Fruit fly (Drosophila melanogaster) whole organism, embryonic: ENCODE data around the gene Rpn12.
A peak's percentile ranks its signal among the peaks of the same experiment; 100 is the strongest.

Experiments
- Asciz ChIP-seq: fragments of 200-800 bp; sonication (Bioruptor generic); optimal IDR thresholded peaks from 2 replicates; lab custom pipeline; 2017; ENCODE audit warnings: missing biosample characterization, mild to moderate bottlenecking, missing genetic modification characterization, missing genetic modification reagents
- Bdp1 ChIP-seq: fragments of 200-800 bp; sonication (Bioruptor generic); optimal IDR thresholded peaks from 3 replicates; lab custom pipeline; 2016; ENCODE audit warnings: missing biosample characterization, missing genetic modification characterization
- CG10979 ChIP-seq: fragments of 200-800 bp; sonication (Bioruptor generic); optimal IDR thresholded peaks from 2 replicates; lab custom pipeline; 2018; ENCODE audit warnings: missing biosample characterization, mild to moderate bottlenecking, missing genetic modification characterization, moderate library complexity
- CG11085 ChIP-seq: fragments of 200-800 bp; sonication (Bioruptor generic); IDR thresholded peaks from 2 replicates; pipeline ENCODE4 v1.3.6; 2022; ENCODE audit warnings: missing biosample characterization, missing genetic modification characterization
- CG11093 ChIP-seq: fragments of 200-800 bp; sonication (Bioruptor generic); IDR thresholded peaks from 3 replicates; pipeline ENCODE4 v1.3.6; 2022; ENCODE audit warnings: missing biosample characterization, missing genetic modification characterization
- CG11247 ChIP-seq: fragments of 200-800 bp; sonication (Bioruptor generic); IDR thresholded peaks from 2 replicates; pipeline ENCODE4 v1.3.6; 2022; ENCODE audit warnings: missing biosample characterization, missing genetic modification characterization
- CG11560 ChIP-seq: fragments of 200-800 bp; sonication (Bioruptor generic); IDR thresholded peaks from 3 replicates; pipeline ENCODE4 v1.3.6; 2022; ENCODE audit warnings: missing biosample characterization, missing genetic modification characterization
- CG11723 ChIP-seq: fragments of 200-800 bp; sonication (Bioruptor generic); optimal IDR thresholded peaks from 2 replicates; lab custom pipeline; 2017; ENCODE audit warnings: missing biosample characterization, mild to moderate bottlenecking, missing genetic modification characterization
- CG13624 ChIP-seq: fragments of 200-800 bp; sonication (Bioruptor generic); optimal IDR thresholded peaks from 2 replicates; lab custom pipeline; 2016; ENCODE audit warnings: missing biosample characterization, missing genetic modification characterization
- CG14014 ChIP-seq: fragments of 200-800 bp; sonication (Bioruptor generic); IDR thresholded peaks from 2 replicates; pipeline ENCODE4 v1.3.6; 2022; ENCODE audit warnings: missing biosample characterization, missing genetic modification characterization
- CG14860 ChIP-seq: fragments of 200-800 bp; sonication (Bioruptor generic); IDR thresholded peaks from 3 replicates; pipeline ENCODE4 v1.3.6; 2022; ENCODE audit warnings: missing biosample characterization, missing genetic modification characterization; ENCODE audit not compliant: partially characterized antibody
- CG18262 ChIP-seq: fragments of 200-800 bp; optimal IDR thresholded peaks from 3 replicates; lab custom pipeline; 2019; ENCODE audit warnings: missing biosample characterization, mild to moderate bottlenecking, missing genetic modification characterization, moderate library complexity
- CG2120 ChIP-seq: fragments of 200-800 bp; sonication (Bioruptor generic); optimal IDR thresholded peaks from 3 replicates; lab custom pipeline; 2016; ENCODE audit warnings: missing biosample characterization, missing genetic modification characterization
- CG31224 ChIP-seq: fragments of 200-800 bp; sonication (Bioruptor generic); IDR thresholded peaks from 2 replicates; pipeline ENCODE4 v1.3.6; 2022; ENCODE audit warnings: missing biosample characterization, missing genetic modification characterization
- CG4820 ChIP-seq: fragments of 200-800 bp; sonication (Bioruptor generic); optimal IDR thresholded peaks from 3 replicates; lab custom pipeline; 2016; ENCODE audit warnings: missing biosample characterization, missing genetic modification characterization
- CG6654 ChIP-seq: fragments of 200-800 bp; sonication (Bioruptor generic); optimal IDR thresholded peaks from 2 replicates; lab custom pipeline; 2017; ENCODE audit warnings: missing biosample characterization, mild to moderate bottlenecking, missing genetic modification characterization
- CG7839 ChIP-seq: fragments of 200-800 bp; sonication (Bioruptor generic); optimal IDR thresholded peaks from 3 replicates; lab custom pipeline; 2018; ENCODE audit warnings: missing biosample characterization, mild to moderate bottlenecking, missing genetic modification characterization, moderate library complexity
- CG7928 ChIP-seq: fragments of 200-800 bp; sonication (Bioruptor generic); optimal IDR thresholded peaks from 2 replicates; lab custom pipeline; 2017; ENCODE audit warnings: missing biosample characterization, mild to moderate bottlenecking, missing genetic modification characterization
- CG8281 ChIP-seq: fragments of 200-800 bp; sonication (Bioruptor generic); optimal IDR thresholded peaks from 2 replicates; lab custom pipeline; 2018; ENCODE audit warnings: missing biosample characterization, mild to moderate bottlenecking, missing genetic modification characterization, moderate library complexity
- Drgx ChIP-seq: fragments of 200-800 bp; sonication (Bioruptor generic); IDR thresholded peaks from 2 replicates; pipeline ENCODE4 v1.3.6; 2022; ENCODE audit warnings: missing biosample characterization, missing genetic modification characterization
- H2.0 ChIP-seq: fragments of 200-800 bp; sonication (Bioruptor generic); IDR thresholded peaks from 2 replicates; pipeline ENCODE4 v1.3.6; 2022; ENCODE audit warnings: missing biosample characterization, missing genetic modification characterization
- HLH4C ChIP-seq: fragments of 200-800 bp; sonication (Bioruptor generic); IDR thresholded peaks from 3 replicates; pipeline ENCODE4 v1.3.6; 2022; ENCODE audit warnings: missing biosample characterization, missing genetic modification characterization; ENCODE audit not compliant: partially characterized antibody
- Jarid2 ChIP-seq: fragments of 200-800 bp; sonication (Bioruptor generic); optimal IDR thresholded peaks from 3 replicates; lab custom pipeline; 2017; ENCODE audit warnings: mild to moderate bottlenecking, missing biosample characterization, missing genetic modification reagents, missing genetic modification characterization
- Max ChIP-seq: fragments of 200-800 bp; sonication (Bioruptor generic); optimal IDR thresholded peaks from 2 replicates; lab custom pipeline; 2016; ENCODE audit warnings: missing biosample characterization, mild to moderate bottlenecking, missing genetic modification characterization
- Med ChIP-seq: fragments of 200-800 bp; sonication (Bioruptor generic); peaks from one replicate; lab custom pipeline; 2016; ENCODE audit warnings: missing biosample characterization, missing genetic modification characterization, mild to moderate bottlenecking, inconsistent platforms, moderate library complexity
- Meics ChIP-seq: fragments of 200-800 bp; sonication (Bioruptor generic); optimal IDR thresholded peaks from 2 replicates; lab custom pipeline; 2017; ENCODE audit warnings: missing biosample characterization, mild to moderate bottlenecking, missing genetic modification characterization
- NC2α ChIP-seq: fragments of 200-800 bp; sonication (Bioruptor generic); optimal IDR thresholded peaks from 2 replicates; lab custom pipeline; 2016; ENCODE audit warnings: missing biosample characterization, missing genetic modification characterization
- Optix ChIP-seq: fragments of 200-800 bp; sonication (Bioruptor generic); IDR thresholded peaks from 3 replicates; pipeline ENCODE4 v1.3.6; 2022; ENCODE audit warnings: missing biosample characterization, missing genetic modification characterization
- Ravus ChIP-seq: fragments of 200-800 bp; sonication (Bioruptor generic); IDR thresholded peaks from 2 replicates; pipeline ENCODE4 v1.3.6; 2022; ENCODE audit warnings: missing biosample characterization, missing genetic modification characterization
- Tbp ChIP-seq: fragments of >200 bp; optimal IDR thresholded peaks from 2 replicates; lab custom pipeline; 2018; ENCODE audit warnings: missing biosample characterization, missing genetic modification characterization
- Trl ChIP-seq, 3 experiments: fragments of >200 bp in 2 of 3; fragments of 200-800 bp in 1 of 3; sonication (Bioruptor generic) in 1 of 3; optimal IDR thresholded peaks; 2 replicates in 1 of 3; 3 replicates in 2 of 3; lab custom pipeline; 2016 to 2017; ENCODE audit warnings: missing biosample characterization in 1 of 3, missing genetic modification characterization in 1 of 3
- YL-1 ChIP-seq: fragments of 200-800 bp; sonication (Bioruptor generic); optimal IDR thresholded peaks from 3 replicates; lab custom pipeline; 2017; ENCODE audit warnings: missing biosample characterization, mild to moderate bottlenecking, missing genetic modification characterization
- abd-A ChIP-seq: fragments of 200-800 bp; sonication (Bioruptor generic); optimal IDR thresholded peaks from 3 replicates; lab custom pipeline; 2019; ENCODE audit warnings: missing biosample characterization, mild to moderate bottlenecking, missing genetic modification characterization, moderate library complexity
- amos ChIP-seq: fragments of 200-800 bp; sonication (Bioruptor generic); IDR thresholded peaks from 2 replicates; pipeline ENCODE4 v1.3.6; 2022; ENCODE audit warnings: missing biosample characterization, missing genetic modification characterization; ENCODE audit not compliant: partially characterized antibody
- ase ChIP-seq: fragments of 200-800 bp; sonication (Bioruptor generic); IDR thresholded peaks from 3 replicates; pipeline ENCODE4 v1.3.6; 2022; ENCODE audit warnings: missing biosample characterization, missing genetic modification characterization
- az2 ChIP-seq: fragments of 200-800 bp; sonication (Bioruptor generic); optimal IDR thresholded peaks from 3 replicates; lab custom pipeline; 2016; ENCODE audit warnings: missing biosample characterization, missing genetic modification characterization
- caup ChIP-seq: fragments of 200-800 bp; sonication (Bioruptor generic); optimal IDR thresholded peaks from 3 replicates; lab custom pipeline; 2017; ENCODE audit warnings: missing biosample characterization, mild to moderate bottlenecking, missing genetic modification characterization, moderate library complexity; ENCODE audit not compliant: severe bottlenecking
- ci ChIP-seq: fragments of 200-800 bp; sonication (Bioruptor generic); IDR thresholded peaks from 3 replicates; pipeline ENCODE4 v1.3.6; 2022; ENCODE audit warnings: missing biosample characterization, missing genetic modification characterization
- dati ChIP-seq: fragments of 200-800 bp; sonication (Bioruptor generic); IDR thresholded peaks from 2 replicates; pipeline ENCODE4 v1.3.6; 2022; ENCODE audit warnings: missing biosample characterization, missing genetic modification characterization
- dpn ChIP-seq, 2 experiments: fragments of 200-800 bp; sonication (Bioruptor generic); optimal IDR thresholded peaks; 3 replicates each; lab custom pipeline; 2016; ENCODE audit warnings: missing biosample characterization in 2 of 2, missing genetic modification characterization in 2 of 2
- grn ChIP-seq: fragments of 200-800 bp; sonication (Bioruptor generic); optimal IDR thresholded peaks from 3 replicates; lab custom pipeline; 2017; ENCODE audit warnings: missing biosample characterization, missing genetic modification characterization
- jing ChIP-seq: fragments of 200-800 bp; sonication (Bioruptor generic); optimal IDR thresholded peaks from 2 replicates; lab custom pipeline; 2018; ENCODE audit warnings: missing biosample characterization, mild to moderate bottlenecking, missing genetic modification characterization
- jumu ChIP-seq: fragments of 200-800 bp; sonication (Bioruptor generic); optimal IDR thresholded peaks from 3 replicates; lab custom pipeline; 2016; ENCODE audit warnings: missing biosample characterization, missing genetic modification characterization
- kni ChIP-seq: fragments of 200-800 bp; sonication (Bioruptor generic); optimal IDR thresholded peaks from 3 replicates; lab custom pipeline; 2017; ENCODE audit warnings: mild to moderate bottlenecking, missing biosample characterization, missing genetic modification reagents, missing genetic modification characterization
- peb ChIP-seq: fragments of 200-800 bp; sonication (Bioruptor generic); IDR thresholded peaks from 2 replicates; pipeline ENCODE4 v1.3.6; 2022; ENCODE audit warnings: missing biosample characterization, missing genetic modification characterization
- rib ChIP-seq: fragments of 200-800 bp; sonication (Bioruptor generic); IDR thresholded peaks from 2 replicates; pipeline ENCODE4 v1.3.6; 2022; ENCODE audit warnings: missing biosample characterization, missing genetic modification characterization
- slp2 ChIP-seq: fragments of 200-800 bp; sonication (Bioruptor generic); optimal IDR thresholded peaks from 2 replicates; lab custom pipeline; 2016; ENCODE audit warnings: missing biosample characterization, missing genetic modification characterization
- so ChIP-seq: fragments of 200-800 bp; sonication (Bioruptor generic); IDR thresholded peaks from 3 replicates; pipeline ENCODE4 v1.3.6; 2022; ENCODE audit warnings: missing biosample characterization, missing genetic modification characterization
- tap ChIP-seq: fragments of 200-800 bp; optimal IDR thresholded peaks from 3 replicates; lab custom pipeline; 2019; ENCODE audit warnings: missing biosample characterization, mild to moderate bottlenecking, missing genetic modification characterization, moderate library complexity
- tup ChIP-seq: fragments of 200-800 bp; sonication (Bioruptor generic); optimal IDR thresholded peaks from 2 replicates; lab custom pipeline; 2016; ENCODE audit warnings: missing biosample characterization, mild to moderate bottlenecking, missing genetic modification characterization, moderate library complexity
- wor ChIP-seq: fragments of 200-800 bp; sonication (Bioruptor generic); IDR thresholded peaks from 2 replicates; pipeline ENCODE4 v1.3.6; 2022; ENCODE audit warnings: missing biosample characterization, missing genetic modification characterization
- yki ChIP-seq: fragments of >200 bp; optimal IDR thresholded peaks from 3 replicates; lab custom pipeline; 2018

The Rpn12 gene

dm6 chr3L:16602736-16603144 lies 19.9 kb downstream of the Rpn12 start, which contains the start of gene Arts (continued):
- TF ChIP-seq H2.0 (GFP tag; lab: Robert Waterston, UW): no peak
- no peak for TF ChIP-seq Bdp1
- TF ChIP-seq wor: no peak
- TF ChIP-seq Optix (GFP tag; lab: Robert Waterston, UW): no peak
- TF ChIP-seq jing (GFP tag; lab: Kevin White, UChicago): no peak
- TF ChIP-seq so (GFP tag; lab: Robert Waterston, UW): no peak
- TF ChIP-seq Ravus (GFP tag; lab: Robert Waterston, UW): no peak
- peak; percentile 89 for TF ChIP-seq CG7928 (GFP tag; lab: Kevin White, UChicago)
- no peak for TF ChIP-seq dati (GFP tag; lab: Robert Waterston, UW)
- no peak for TF ChIP-seq CG11093 (GFP tag; lab: Robert Waterston, UW)
- no peak for TF ChIP-seq CG11247 (GFP tag; lab: Robert Waterston, UW)
- TF ChIP-seq yki (lab: Kevin White, UChicago): no peak
- no peak for TF ChIP-seq CG6654
- no peak for TF ChIP-seq rib (GFP tag; lab: Robert Waterston, UW)
- no peak for TF ChIP-seq ase (GFP tag; lab: Robert Waterston, UW)
- TF ChIP-seq kni (GFP tag; lab: Kevin White, UChicago): no peak
- TF ChIP-seq caup (GFP tag; lab: Kevin White, UChicago): no peak
- TF ChIP-seq CG14014 (GFP tag; lab: Robert Waterston, UW): no peak
- TF ChIP-seq slp2: no peak
- TF ChIP-seq CG8281 (tag; lab: Kevin White, UChicago): no peak
- TF ChIP-seq CG11560 (tag; lab: Robert Waterston, UW): no peak
- TF ChIP-seq CG18262 (tag; lab: Kevin White, UChicago): peak; percentile 54
- peak; percentile 17 for TF ChIP-seq YL-1 (GFP tag; lab: Kevin White, UChicago)
- TF ChIP-seq Med (GFP tag; lab: Kevin White, UChicago): peak; percentile 24
- peak; percentile 54 for TF ChIP-seq Max
- no peak for TF ChIP-seq tup (GFP tag; lab: Kevin White, UChicago)
- TF ChIP-seq grn (GFP tag; lab: Kevin White, UChicago): peak; percentile 29
- peak; percentile 15 for TF ChIP-seq Meics (GFP tag; lab: Kevin White, UChicago)
- TF ChIP-seq Drgx (GFP tag; lab: Robert Waterston, UW): no peak
- TF ChIP-seq amos: no peak
- TF ChIP-seq CG31224: no peak
- TF ChIP-seq NC2α (GFP tag; lab: Kevin White, UChicago): no peak
- TF ChIP-seq Tbp (GFP tag; lab: Kevin White, UChicago): no peak
- peak in 1 of 2 experiments; percentile 7 for TF ChIP-seq dpn (GFP tag; optimal IDR thresholded peaks at IDR 0.05; lab: Kevin White, UChicago)
- no peak for TF ChIP-seq ci
- TF ChIP-seq Jarid2 (GFP tag; lab: Kevin White, UChicago): no peak
- TF ChIP-seq CG13624: no peak
- TF ChIP-seq tap (tag; lab: Kevin White, UChicago): no peak
- TF ChIP-seq CG10979 (tag; lab: Kevin White, UChicago): peak; percentile 39
- TF ChIP-seq CG2120 (GFP tag; lab: Kevin White, UChicago): peak; percentile 46
- no peak for TF ChIP-seq jumu (GFP tag; lab: Kevin White, UChicago)
- TF ChIP-seq CG14860 (GFP tag; lab: Robert Waterston, UW): no peak
- TF ChIP-seq HLH4C (GFP tag; lab: Robert Waterston, UW): no peak
- no peak for TF ChIP-seq CG4820 (GFP tag; lab: Kevin White, UChicago)
- TF ChIP-seq az2 (GFP tag; lab: Kevin White, UChicago): peak; percentile 2
- no peak for TF ChIP-seq CG7839
- no peak for TF ChIP-seq Trl (optimal IDR thresholded peaks at IDR 0.05; lab: Kevin White, UChicago)
- no peak for TF ChIP-seq Trl (GFP tag; optimal IDR thresholded peaks at IDR 0.05; lab: Kevin White, UChicago)
- TF ChIP-seq abd-A: no peak
- TF ChIP-seq CG11723: no peak
- TF ChIP-seq Asciz: no peak
- TF ChIP-seq CG11085 (GFP tag; lab: Robert Waterston, UW): no peak
- no peak for TF ChIP-seq peb (GFP tag; lab: Robert Waterston, UW)
